Fruit fly (Drosophila melanogaster): Measurements from ENCODE around the gene CG7950.

Gene CG7950

DNA sequence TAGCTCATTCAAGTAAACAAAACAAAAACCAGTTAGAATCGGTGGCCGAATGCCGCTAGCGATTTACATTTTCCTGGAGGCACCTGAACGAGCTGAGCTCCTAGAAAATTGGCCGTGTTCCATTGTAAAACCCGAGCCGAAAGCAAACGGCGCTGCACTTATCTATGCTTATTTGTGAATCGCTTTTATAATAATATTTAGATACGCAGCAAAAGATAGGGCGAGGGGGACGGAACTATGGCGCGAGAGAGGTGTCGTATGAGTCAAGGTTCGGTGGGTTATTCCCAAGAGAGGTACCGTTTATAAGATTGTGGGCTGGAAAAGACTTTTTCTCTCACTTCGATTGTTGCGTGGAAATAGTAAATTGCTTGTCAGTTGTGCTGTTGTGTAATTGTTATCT is 7.0 kb downstream of the CG7950 start:
- no peak for TF ChIP-seq noc (tag; optimal IDR thresholded peaks at IDR 0.05)

dm6 chr3R:30066004-30066403 is 9.3 kb downstream of the CG7950 start:
- TF ChIP-seq noc (tag; optimal IDR thresholded peaks at IDR 0.05) = no peak

- no peak for TF ChIP-seq noc (tag; optimal IDR thresholded peaks at IDR 0.05)
Measured at dm6 chr3R:30070198-30070597, 13.5 kb downstream of the CG7950 start.

DNA sequence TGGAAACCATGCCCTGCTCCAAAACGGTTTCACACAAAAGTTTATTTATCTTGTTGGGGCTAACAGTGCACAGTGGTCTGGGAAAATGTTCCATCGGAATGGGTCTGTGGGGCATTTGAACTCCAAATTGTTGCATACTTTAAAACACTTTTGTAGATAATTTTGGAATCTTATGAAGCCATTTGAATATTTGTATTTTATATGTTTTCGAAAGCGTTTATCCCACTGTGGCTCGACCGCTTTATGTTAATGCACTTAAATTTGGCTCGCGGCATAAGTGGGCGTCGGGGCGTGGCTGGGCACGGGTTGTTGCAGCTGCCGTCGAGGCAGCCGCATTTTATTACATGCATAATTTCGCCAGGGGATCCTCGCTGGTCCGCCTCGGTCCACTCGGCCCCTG is 15.2 kb downstream of the CG7950 start:
- no peak for TF ChIP-seq noc (tag; optimal IDR thresholded peaks at IDR 0.05)

DNA sequence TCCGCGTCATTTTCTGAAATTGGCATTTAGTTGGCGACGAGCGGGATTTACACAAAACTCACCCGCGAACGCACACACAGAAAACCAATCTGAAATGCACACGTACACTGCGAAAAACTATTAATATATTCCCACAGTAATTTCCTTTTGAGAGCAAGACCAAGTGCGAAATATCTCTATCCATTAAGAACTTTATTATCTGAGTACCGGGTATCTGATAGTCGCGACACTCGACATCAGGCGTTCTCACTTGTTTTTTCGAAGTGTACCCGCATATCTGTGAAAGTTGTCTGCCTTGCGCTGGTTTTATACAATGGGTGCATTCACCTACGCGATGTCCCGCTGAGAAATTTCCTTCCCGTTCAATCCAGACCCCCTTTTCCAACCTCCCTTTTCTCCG is 19.4 kb downstream of the CG7950 start:
- no peak for TF ChIP-seq noc (tag; optimal IDR thresholded peaks at IDR 0.05)

DNA sequence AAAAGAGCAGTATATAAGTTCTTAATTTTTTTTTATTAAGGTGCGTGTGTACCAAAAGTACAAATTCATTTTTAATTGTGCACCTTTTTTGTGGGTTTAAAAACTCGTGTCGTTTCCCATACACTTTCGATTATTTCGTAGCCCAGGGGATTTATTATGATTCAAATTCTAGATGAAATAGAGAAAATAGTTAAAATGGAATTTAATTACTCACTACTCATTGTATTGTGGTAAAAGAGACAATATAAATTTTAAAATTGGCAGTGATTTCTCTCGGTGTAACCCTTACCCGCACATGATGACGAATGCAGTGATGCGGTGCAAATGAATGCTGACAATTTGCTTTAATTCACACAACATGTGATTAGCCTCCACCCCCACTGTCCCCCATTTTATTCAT is 26.6 kb downstream of the CG7950 start:
- TF ChIP-seq noc (tag; optimal IDR thresholded peaks at IDR 0.05) = no peak

DNA sequence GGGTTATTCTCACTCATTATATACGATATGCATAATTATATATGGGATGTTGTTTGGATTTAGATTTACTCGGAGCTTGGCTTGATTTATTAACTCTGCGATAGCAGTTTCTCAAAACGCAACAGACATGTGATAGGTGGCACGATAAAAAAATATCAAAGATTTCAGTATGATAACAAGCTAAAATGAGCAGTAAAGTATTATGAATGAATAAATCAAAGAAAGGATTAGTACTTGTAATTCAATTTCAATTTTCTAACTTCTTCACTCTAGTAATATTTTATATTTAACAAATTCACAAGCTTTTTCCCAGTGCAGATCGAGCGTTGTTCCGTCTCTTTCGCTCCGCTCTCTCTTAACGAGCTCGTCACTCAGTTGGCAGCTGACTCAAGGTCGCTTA is 27.5 kb downstream of the CG7950 start:
- peak; percentile 20 for TF ChIP-seq noc (tag; optimal IDR thresholded peaks at IDR 0.05)

dm6 chr3R:30090261-30091006 is 33.8 kb downstream of the CG7950 start:
- no peak for TF ChIP-seq noc (tag; optimal IDR thresholded peaks at IDR 0.05)

dm6 chr3R:30091795-30092699 is 35.4 kb downstream of the CG7950 start:
- no peak for TF ChIP-seq noc (tag; optimal IDR thresholded peaks at IDR 0.05)

dm6 chr3R:30092700-30093044 is 36.0 kb downstream of the CG7950 start:
- peak; percentile 65 for TF ChIP-seq noc (tag; optimal IDR thresholded peaks at IDR 0.05)

dm6 chr3R:30095381-30095780 is 38.7 kb downstream of the CG7950 start:
- TF ChIP-seq noc (tag; optimal IDR thresholded peaks at IDR 0.05) = no peak

DNA sequence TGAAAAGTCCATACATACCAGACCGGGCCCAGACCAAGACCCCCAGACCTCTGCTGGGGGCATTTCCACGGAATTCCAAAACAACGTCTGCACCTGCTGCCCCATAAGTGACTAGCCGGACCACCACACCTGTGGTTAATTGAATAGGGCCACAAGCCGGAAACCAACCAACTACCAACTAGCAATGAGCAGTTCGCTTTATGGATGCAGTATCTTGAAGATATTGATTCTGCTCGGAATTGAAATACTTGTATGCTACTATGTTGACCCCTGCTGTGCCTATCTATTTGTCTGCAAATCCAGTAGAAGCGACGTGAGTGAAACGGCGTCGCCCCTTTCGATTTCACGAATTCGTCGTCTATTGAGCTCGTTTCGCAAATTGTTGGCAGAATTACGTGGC is 39.2 kb downstream of the CG7950 start:
- peak; percentile 79 for TF ChIP-seq noc (tag; optimal IDR thresholded peaks at IDR 0.05)

DNA sequence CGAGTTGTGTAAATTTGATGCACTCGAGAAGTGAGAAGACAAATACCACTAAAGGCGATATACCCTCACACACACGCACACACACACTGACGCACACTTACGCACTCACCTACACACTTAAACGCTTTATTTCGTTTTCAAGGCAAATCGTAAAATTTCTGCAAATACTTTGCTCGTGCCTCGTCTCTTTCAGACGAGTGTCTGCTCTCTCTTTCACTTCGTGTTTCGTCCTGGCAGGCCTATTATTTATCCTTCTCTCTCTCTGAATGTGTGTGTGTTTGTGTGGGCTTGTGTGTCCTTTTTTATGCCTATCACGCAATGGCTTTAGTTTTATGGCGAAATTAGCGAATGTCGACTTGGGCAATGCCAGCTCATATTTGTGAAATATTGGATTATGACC is 41.6 kb downstream of the CG7950 start:
- TF ChIP-seq noc (tag; optimal IDR thresholded peaks at IDR 0.05) = no peak

dm6 chr3R:30099341-30099871 is 42.7 kb downstream of the CG7950 start:
- TF ChIP-seq noc (tag; optimal IDR thresholded peaks at IDR 0.05) = peak; percentile 10

dm6 chr3R:30100325-30100975 is 43.8 kb downstream of the CG7950 start:
- TF ChIP-seq noc (tag; optimal IDR thresholded peaks at IDR 0.05) = no peak

- TF ChIP-seq noc (tag; optimal IDR thresholded peaks at IDR 0.05) = no peak
Measured at dm6 chr3R:30100976-30101332, 44.3 kb downstream of the CG7950 start.
